Worm (Caenorhabditis elegans): ENCODE data around the gene Y54G11A.17.

- TF ChIP-seq ztf-11 (tag; optimal IDR thresholded peaks at IDR 0.05), result no peak
- no peak for TF ChIP-seq pha-4 (tag; optimal IDR thresholded peaks at IDR 0.05)
Measured at ce11 chrII:14311537-14311936, 37.7 kb downstream of the Y54G11A.17 start.
